Fruit fly (Drosophila melanogaster): ENCODE results near the gene RhoGAP102A.

DNA sequence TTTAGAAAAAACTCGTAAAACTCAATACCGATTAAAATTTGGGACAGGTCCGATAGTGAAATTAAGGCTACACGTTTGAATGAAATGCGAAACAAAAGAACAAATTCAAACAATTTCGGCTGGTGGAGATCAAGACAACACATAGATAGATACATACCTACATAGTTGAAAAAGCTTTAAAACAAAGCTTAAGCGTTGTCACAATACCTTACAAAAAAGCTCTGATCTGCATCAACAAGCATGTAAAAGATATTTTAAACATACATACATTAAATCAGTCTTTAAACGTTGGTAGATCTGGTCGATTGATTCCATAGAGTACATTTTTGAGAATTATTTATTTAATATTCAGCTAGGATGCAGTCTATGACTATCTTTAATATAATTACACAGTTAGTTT is 27.1 kb upstream of the RhoGAP102A start, which contains the start of the genes CG31999 and yellow-h:
- no peak for TF ChIP-seq CTCF (optimal IDR thresholded peaks at IDR 0.05)
- no peak for TF ChIP-seq CG8478 (optimal IDR thresholded peaks at IDR 0.05)
